Worm (Caenorhabditis elegans) whole organism, mixed stage, embryonic: ENCODE data around the gene T13C5.10.

ENCODE experiments used
- blmp-1 ChIP-seq: fragments of 150-350 bp; optimal IDR thresholded peaks from 2 replicates; lab custom pipeline; 2014; ENCODE audit warnings: missing biosample characterization, missing genetic modification characterization
- ceh-83 ChIP-seq: fragments of 200-800 bp; sonication (Bioruptor generic); optimal IDR thresholded peaks from 2 replicates; lab custom pipeline; 2018; ENCODE audit warnings: mild to moderate bottlenecking, missing genetic modification characterization, missing compliant biosample characterization
- cnd-1 ChIP-seq: fragments of 200-800 bp; sonication (Bioruptor generic); optimal IDR thresholded peaks from 2 replicates; lab custom pipeline; 2018; ENCODE audit warnings: mild to moderate bottlenecking, missing genetic modification characterization, missing compliant biosample characterization
- lsy-2 ChIP-seq: fragments of 150-350 bp; optimal IDR thresholded peaks from 2 replicates; lab custom pipeline; 2014; ENCODE audit warnings: missing biosample characterization, missing genetic modification characterization
- mls-2 ChIP-seq: sonication (generic microtip); optimal IDR thresholded peaks from 2 replicates; lab custom pipeline; 2016; ENCODE audit warnings: mild to moderate bottlenecking, missing genetic modification characterization, moderate library complexity, missing compliant biosample characterization
- nhr-237 ChIP-seq: fragments of 150-350 bp; optimal IDR thresholded peaks from 2 replicates; lab custom pipeline; 2014; ENCODE audit warnings: missing biosample characterization, missing genetic modification characterization
- nhr-28 ChIP-seq: fragments of 150-350 bp; optimal IDR thresholded peaks from 2 replicates; lab custom pipeline; 2014; ENCODE audit warnings: missing biosample characterization, missing genetic modification characterization
- pha-4 ChIP-seq: fragments of 150-350 bp; optimal IDR thresholded peaks from 2 replicates; lab custom pipeline; 2018; ENCODE audit warnings: missing biosample characterization, missing genetic modification reagents, missing genetic modification characterization
- snpc-4 ChIP-seq: fragments of 150-350 bp; optimal IDR thresholded peaks from 2 replicates; lab custom pipeline; 2014; ENCODE audit warnings: missing biosample characterization, missing genetic modification characterization
- tbx-8 ChIP-seq: fragments of 200-800 bp; sonication (Bioruptor generic); optimal IDR thresholded peaks from 2 replicates; lab custom pipeline; 2018; ENCODE audit warnings: mild to moderate bottlenecking, missing genetic modification characterization, moderate library complexity, missing compliant biosample characterization
- unc-62 ChIP-seq: fragments of 150-350 bp; optimal IDR thresholded peaks from 2 replicates; lab custom pipeline; 2014; ENCODE audit warnings: missing biosample characterization, missing genetic modification reagents, missing genetic modification characterization

- TF ChIP-seq nhr-28 (tag; lab: Kevin White, UChicago) (no peak), ceh-83 (no peak), blmp-1 (tag; lab: Kevin White, UChicago) (no peak), pha-4 (tag; lab: Kevin White, UChicago) (no peak), nhr-237 (tag; lab: Kevin White, UChicago) (no peak), snpc-4 (tag; lab: Kevin White, UChicago) (no peak), lsy-2 (tag; lab: Kevin White, UChicago) (no peak), tbx-8 (no peak), mls-2 (no peak), cnd-1 (no peak), unc-62 (GFP tag; lab: Kevin White, UChicago) (no peak)
These were observed at the start of gene T13C5.10 for ce11 chrX:6187848-6188247.
